Fruit fly (Drosophila melanogaster): ENCODE results near the gene poe.
A peak's percentile ranks its signal among the peaks of the same experiment; 100 is the strongest.

Gene poe

dm6 chr2L:8042645-8043281, 28.7 kb downstream of the poe start, which contains the start of gene RpL36A (continued):
- peak; percentile 30 for TF ChIP-seq CG8388 (GFP tag; optimal IDR thresholded peaks at IDR 0.05)
- TF ChIP-seq CG30403 (GFP tag; optimal IDR thresholded peaks at IDR 0.05) = peak; percentile 68
- no peak for TF ChIP-seq CG12769 (tag; optimal IDR thresholded peaks at IDR 0.05)
- 0 out of 2 replicates have a peak, but pooled peaks have one; percentile 16 for TF ChIP-seq ara (GFP tag; IDR thresholded peaks at IDR 0.05)
- TF ChIP-seq CG12744 (GFP tag; optimal IDR thresholded peaks at IDR 0.05) = peak; percentile 46
- TF ChIP-seq sqz (GFP tag; optimal IDR thresholded peaks at IDR 0.05) = no peak
- TF ChIP-seq CG15479 (GFP tag; optimal IDR thresholded peaks at IDR 0.05) = no peak
- TF ChIP-seq disco-r (GFP tag; optimal IDR thresholded peaks at IDR 0.05) = peak; percentile 53
- TF ChIP-seq Optix (GFP tag; IDR thresholded peaks at IDR 0.05) = 0 out of 3 replicates have a peak, but pooled peaks have one; percentile 40
- TF ChIP-seq nmo (GFP tag; optimal IDR thresholded peaks at IDR 0.05) = peak; percentile 47
- peak; percentile 55 for TF ChIP-seq Hsf (GFP tag; optimal IDR thresholded peaks at IDR 0.05)
- no peak for TF ChIP-seq Hr78 (GFP tag; optimal IDR thresholded peaks at IDR 0.05)
- no peak for TF ChIP-seq D19A (tag; optimal IDR thresholded peaks at IDR 0.05)
- TF ChIP-seq schlank (tag; optimal IDR thresholded peaks at IDR 0.05) = peak; percentile 68
- peak; percentile 22; the same call in 1 of the 2 replicates for TF ChIP-seq Adf1 (GFP tag; IDR thresholded peaks at IDR 0.05)
- no peak for TF ChIP-seq ash1 (GFP tag; optimal IDR thresholded peaks at IDR 0.05)
- TF ChIP-seq gce (GFP tag; IDR thresholded peaks at IDR 0.05) = no peak
- TF ChIP-seq CG3726 (GFP tag; IDR thresholded peaks at IDR 0.05) = no peak
- peak; percentile 69 for TF ChIP-seq fd64A (GFP tag; optimal IDR thresholded peaks at IDR 0.05)
- no peak for TF ChIP-seq Elba2 (GFP tag; optimal IDR thresholded peaks at IDR 0.05)
- TF ChIP-seq CG10959 (GFP tag; IDR thresholded peaks at IDR 0.05) = no peak; the same call in 1 of the 2 replicates
- TF ChIP-seq so (GFP tag; IDR thresholded peaks at IDR 0.05) = peak; percentile 76; the same call in 2 of the 3 replicates
- no peak for TF ChIP-seq CG18476 (GFP tag; optimal IDR thresholded peaks at IDR 0.05)
- peak; percentile 69 for TF ChIP-seq onecut (GFP tag; IDR thresholded peaks at IDR 0.05)
- TF ChIP-seq oc (tag; optimal IDR thresholded peaks at IDR 0.05) = no peak
- no peak for TF ChIP-seq Eip74EF (GFP tag; optimal IDR thresholded peaks at IDR 0.05)
- TF ChIP-seq klu (GFP tag; IDR thresholded peaks at IDR 0.05) = no peak
- TF ChIP-seq CG13775 (GFP tag; optimal IDR thresholded peaks at IDR 0.05) = peak; percentile 64
- TF ChIP-seq fru (optimal IDR thresholded peaks at IDR 0.05) = no peak
- TF ChIP-seq Drgx (GFP tag; IDR thresholded peaks at IDR 0.05) = no peak
- no peak for TF ChIP-seq sim (GFP tag; IDR thresholded peaks at IDR 0.05)
- TF ChIP-seq ase (GFP tag; IDR thresholded peaks at IDR 0.05) = 0 out of 3 replicates have a peak, but pooled peaks have one; percentile 33
- no peak for TF ChIP-seq Mad (GFP tag; optimal IDR thresholded peaks at IDR 0.05)
- TF ChIP-seq CG7963 (GFP tag; IDR thresholded peaks at IDR 0.05; ENCODE audit: partially characterized antibody) = peak; percentile 91
- no peak for TF ChIP-seq Oaz (GFP tag; IDR thresholded peaks at IDR 0.05)
- peak; percentile 10 for TF ChIP-seq CG17829 (tag; optimal IDR thresholded peaks at IDR 0.05)
- peak; percentile 49 for TF ChIP-seq CG31365 (tag; optimal IDR thresholded peaks at IDR 0.05)
- peak; percentile 40 for TF ChIP-seq CG13424 (tag; optimal IDR thresholded peaks at IDR 0.05)
- peak; percentile 42 for TF ChIP-seq CG10209 (GFP tag; optimal IDR thresholded peaks at IDR 0.05)
- no peak for TF ChIP-seq jumu (GFP tag; optimal IDR thresholded peaks at IDR 0.05)
- peak; percentile 3 for TF ChIP-seq Sin3A (optimal IDR thresholded peaks at IDR 0.05)
- TF ChIP-seq CG14014 (GFP tag; IDR thresholded peaks at IDR 0.05) = peak; percentile 61; the same call in 1 of the 2 replicates
- TF ChIP-seq ind (GFP tag; optimal IDR thresholded peaks at IDR 0.05) = peak; percentile 36
- no peak for TF ChIP-seq abd-A (tag; optimal IDR thresholded peaks at IDR 0.05)
- peak; percentile 54 for TF ChIP-seq gcm (GFP tag; optimal IDR thresholded peaks at IDR 0.05)
- TF ChIP-seq dati (GFP tag; IDR thresholded peaks at IDR 0.05) = no peak
- TF ChIP-seq CG12659 (GFP tag; optimal IDR thresholded peaks at IDR 0.05) = peak; percentile 81
- TF ChIP-seq slou (GFP tag; optimal IDR thresholded peaks at IDR 0.05) = peak; percentile 43
- peak; percentile 56 for TF ChIP-seq MTF-1 (GFP tag; optimal IDR thresholded peaks at IDR 0.05; ENCODE audit: borderline replicate concordance)
- no peak for TF ChIP-seq Ssrp (tag; optimal IDR thresholded peaks at IDR 0.05)
